Worm (Caenorhabditis elegans) whole organism, midembryonic: ENCODE data around the gene cdh-1.
A peak's percentile ranks its signal among the peaks of the same experiment; 100 is the strongest.

Source experiments
- T22C8.4 ChIP-seq: fragments of 200-800 bp; sonication (Bioruptor generic); IDR thresholded peaks from 2 replicates; pipeline ENCODE4 v1.3.6; 2022; ENCODE audit warnings: missing genetic modification characterization, missing compliant biosample characterization
- cog-1 ChIP-seq: sonication (generic microtip); optimal IDR thresholded peaks from 2 replicates; lab custom pipeline; 2016; ENCODE audit warnings: missing genetic modification characterization, missing compliant biosample characterization
- flt-1 ChIP-seq: fragments of 200-800 bp; sonication (Bioruptor generic); IDR thresholded peaks from 2 replicates; pipeline ENCODE4 v1.3.6; 2022; ENCODE audit warnings: missing genetic modification characterization, missing compliant biosample characterization
- klf-2 ChIP-seq: fragments of 200-800 bp; sonication (Bioruptor generic); conservative IDR thresholded peaks from 2 replicates; pipeline ENCODE4 v1.3.6; 2022; ENCODE audit warnings: missing genetic modification reagents, missing genetic modification characterization, missing compliant biosample characterization
- med-1 ChIP-seq: sonication (generic microtip); optimal IDR thresholded peaks from 2 replicates; lab custom pipeline; 2017; ENCODE audit warnings: missing genetic modification characterization, mild to moderate bottlenecking, missing compliant biosample characterization, antibody characterized with exemption, missing genetic modification reagents; ENCODE audit not compliant: insufficient read depth
- ref-1 ChIP-seq: fragments of 200-800 bp; sonication (Bioruptor generic); conservative IDR thresholded peaks from 2 replicates; pipeline ENCODE4 v1.3.6; 2022; ENCODE audit warnings: missing genetic modification reagents, missing genetic modification characterization, missing compliant biosample characterization
- tab-1 ChIP-seq: fragments of 200-800 bp; sonication (Bioruptor generic); IDR thresholded peaks from 2 replicates; pipeline ENCODE4 v1.3.6; 2022; ENCODE audit warnings: missing genetic modification characterization, missing compliant biosample characterization
- ztf-23 ChIP-seq: fragments of 200-800 bp; sonication (Bioruptor generic); IDR thresholded peaks from 2 replicates; pipeline ENCODE4 v1.3.6; 2022; ENCODE audit warnings: missing genetic modification reagents, missing genetic modification characterization, missing compliant biosample characterization
- ztf-29 ChIP-seq: fragments of 200-800 bp; sonication (Bioruptor generic); IDR thresholded peaks from 2 replicates; pipeline ENCODE4 v1.3.6; 2022; ENCODE audit warnings: missing genetic modification reagents, missing genetic modification characterization, missing compliant biosample characterization

cdh-1 gene

ce11 chrIII:2970251-2970650, 59.5 kb downstream of the cdh-1 start:
- TF ChIP-seq flt-1 (GFP tag; lab: Robert Waterston, UW) = no peak
- TF ChIP-seq T22C8.4 (GFP tag; lab: Robert Waterston, UW) = peak; percentile 22; the same call in 1 of the 2 replicates
- TF ChIP-seq klf-2 (GFP tag; lab: Robert Waterston, UW) = no peak

DNA sequence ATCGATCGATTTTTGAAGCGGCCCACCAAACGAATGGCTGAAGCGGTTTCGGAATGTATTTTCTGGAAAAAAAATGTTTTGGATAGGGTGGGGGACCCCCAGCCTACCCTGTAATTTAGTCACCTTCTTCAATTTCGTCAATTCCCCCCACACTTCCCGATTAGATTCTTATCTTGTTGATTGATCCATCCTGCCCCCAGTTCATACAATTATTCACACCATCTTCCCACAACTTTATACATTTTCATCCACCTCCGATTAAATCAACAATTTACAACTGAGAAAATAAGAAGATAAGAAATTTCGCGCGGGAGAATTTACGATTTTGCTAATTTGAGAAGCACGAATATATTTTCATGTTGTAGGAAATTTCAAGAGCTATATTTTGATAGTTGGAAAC, 62.3 kb downstream of the cdh-1 start:
- no peak for TF ChIP-seq ztf-29 (GFP tag; lab: Robert Waterston, UW)
- TF ChIP-seq tab-1 (GFP tag; lab: Robert Waterston, UW) = no peak

- TF ChIP-seq ref-1 (no peak), ztf-23 (GFP tag; lab: Robert Waterston, UW) (no peak), med-1 (GFP tag; lab: Kevin White, UChicago) (no peak), ztf-29 (GFP tag; lab: Robert Waterston, UW) (no peak), cog-1 (tag; lab: Kevin White, UChicago) (no peak), flt-1 (GFP tag; lab: Robert Waterston, UW) (no peak), T22C8.4 (GFP tag; lab: Robert Waterston, UW) (no peak), klf-2 (GFP tag; lab: Robert Waterston, UW) (no peak), tab-1 (GFP tag; lab: Robert Waterston, UW) (no peak)
These were observed 65.0 kb downstream of the cdh-1 start, which contains the start of gene Y55D5A.3 for ce11 chrIII:2975689-2976088. Y55D5A.3 (minus strand) TSS chrIII:2975789.

DNA sequence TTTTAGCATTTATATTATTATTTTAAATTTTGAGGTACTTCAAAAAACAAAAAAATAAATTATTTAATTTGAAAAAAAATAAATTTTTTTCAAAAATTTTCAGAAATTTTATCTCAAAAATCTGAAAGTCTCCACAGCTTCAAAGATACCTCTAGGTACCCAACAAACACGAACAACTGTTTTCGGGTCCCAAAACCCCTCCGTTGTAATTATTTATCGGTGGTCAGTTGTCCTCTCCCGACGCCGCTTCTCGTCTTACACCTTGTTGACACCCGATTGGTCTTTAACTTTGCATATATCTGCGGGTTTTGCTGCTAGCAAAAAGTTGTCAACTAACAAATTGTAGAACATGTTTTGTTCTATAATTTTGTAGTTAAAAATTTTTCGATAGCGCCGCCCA, 65.5 kb downstream of the cdh-1 start:
- no peak for TF ChIP-seq ztf-23 (GFP tag; lab: Robert Waterston, UW)
- TF ChIP-seq flt-1 (GFP tag; lab: Robert Waterston, UW) = no peak

DNA sequence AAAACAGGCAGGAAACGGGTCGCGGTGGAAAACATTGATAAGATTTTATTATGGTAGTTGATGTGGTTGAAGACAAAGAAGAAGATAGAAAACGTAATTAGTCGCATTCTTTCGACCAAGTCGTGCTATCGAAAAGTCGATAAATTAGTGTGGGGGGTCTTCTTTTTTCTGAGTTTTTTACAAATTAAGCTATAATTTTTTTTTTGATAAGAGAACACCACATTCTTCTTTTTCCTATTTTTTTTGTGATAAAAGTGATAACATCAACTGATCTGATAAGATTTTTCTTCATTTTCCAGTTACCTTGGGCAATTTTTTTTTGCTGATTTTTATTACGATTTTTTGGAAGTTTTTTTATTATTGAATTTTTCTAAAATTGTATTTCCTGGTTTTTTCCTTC, 70.2 kb downstream of the cdh-1 start:
- TF ChIP-seq ztf-29 (GFP tag; lab: Robert Waterston, UW) = no peak

- TF ChIP-seq ztf-23 (GFP tag; lab: Robert Waterston, UW) (no peak), med-1 (GFP tag; lab: Kevin White, UChicago) (no peak)
These were observed 71.4 kb downstream of the cdh-1 start, which contains the start of gene Y55D5A.1 for ce11 chrIII:2982109-2982508. Y55D5A.1 (plus strand) TSS chrIII:2982409.

- TF ChIP-seq ztf-29 (GFP tag; lab: Robert Waterston, UW) = no peak
- no peak for TF ChIP-seq flt-1 (GFP tag; lab: Robert Waterston, UW)
- TF ChIP-seq ref-1 = no peak
These were observed 72.3 kb downstream of the cdh-1 start for ce11 chrIII:2983044-2983443.
